Fruit fly (Drosophila melanogaster): Measurements from ENCODE around the gene Tehao.

The Tehao gene

DNA sequence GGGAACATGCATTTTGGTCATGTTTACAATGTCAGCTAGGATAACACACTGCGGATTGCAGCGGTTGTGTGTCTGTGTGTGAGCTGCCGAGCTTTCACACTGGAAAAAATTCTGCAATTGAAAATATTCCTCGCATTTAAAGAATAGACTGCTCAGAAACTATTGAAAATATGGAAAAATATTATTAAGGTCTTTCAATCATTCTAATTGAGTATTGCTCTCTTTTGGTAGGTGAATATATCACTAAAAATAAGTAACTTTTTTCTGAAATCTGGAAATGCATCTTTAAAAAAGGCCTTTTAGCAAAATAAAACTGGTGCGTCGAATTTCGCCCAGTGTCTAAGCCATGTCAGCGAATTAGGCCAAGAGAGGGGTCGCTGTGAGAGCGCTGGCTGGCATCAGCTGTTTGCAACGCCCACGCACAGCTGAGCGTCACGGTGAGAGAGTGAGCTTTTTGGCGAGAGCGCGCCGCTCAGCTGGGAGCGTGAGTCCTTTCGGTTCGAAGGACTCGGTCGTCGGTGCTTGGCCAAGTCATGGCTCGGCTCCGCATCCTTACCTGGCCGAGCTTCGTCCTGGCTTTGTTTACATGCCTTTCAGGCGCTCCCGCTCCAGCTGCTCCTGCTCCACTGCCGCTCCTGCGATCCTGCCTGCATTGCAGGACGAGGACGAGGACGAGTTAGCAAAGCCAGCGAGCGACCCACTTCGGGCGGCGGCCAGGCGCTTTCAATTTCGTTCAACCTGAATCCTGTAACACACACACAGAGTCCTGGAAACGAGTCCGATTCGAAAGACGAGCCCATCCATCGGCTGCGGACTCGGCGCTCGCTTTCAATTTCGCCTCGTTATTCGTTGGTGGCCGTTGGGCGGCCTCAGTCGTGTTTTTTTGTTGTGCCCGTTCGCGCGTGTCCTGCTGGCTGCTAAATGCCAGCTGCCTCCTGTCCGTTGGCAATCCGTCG is 25.8 kb downstream of the Tehao start, which contains the start of gene CG46308 (continued):
- TF ChIP-seq Lpt (GFP tag; optimal IDR thresholded peaks at IDR 0.05) (no peak), Sox14 (GFP tag; optimal IDR thresholded peaks at IDR 0.05) (peak; percentile 30), CG11294 (GFP tag; IDR thresholded peaks at IDR 0.05) (no peak), CG9139 (GFP tag; optimal IDR thresholded peaks at IDR 0.05) (no peak), Hr38 (GFP tag; optimal IDR thresholded peaks at IDR 0.05) (no peak), CG34406 (GFP tag; optimal IDR thresholded peaks at IDR 0.05) (peak; percentile 24), CG6808 (GFP tag; optimal IDR thresholded peaks at IDR 0.05) (peak; percentile 49), CG3032 (tag; optimal IDR thresholded peaks at IDR 0.05) (peak; percentile 55), Blimp-1 (GFP tag; optimal IDR thresholded peaks at IDR 0.05) (no peak), CG6792 (GFP tag; optimal IDR thresholded peaks at IDR 0.05) (peak; percentile 22), acj6 (GFP tag; optimal IDR thresholded peaks at IDR 0.05) (peak; percentile 49), Ets96B (tag; optimal IDR thresholded peaks at IDR 0.05) (peak; percentile 55), cyc (GFP tag; optimal IDR thresholded peaks at IDR 0.05) (peak; percentile 42), CG4318 (GFP tag; optimal IDR thresholded peaks at IDR 0.05) (peak; percentile 20), Hr39 (GFP tag; optimal IDR thresholded peaks at IDR 0.05) (peak; percentile 38), net (GFP tag; optimal IDR thresholded peaks at IDR 0.05) (peak; percentile 40), CG10669 (GFP tag; optimal IDR thresholded peaks at IDR 0.05) (peak; percentile 57), achi (GFP tag; optimal IDR thresholded peaks at IDR 0.05) (peak; percentile 48), CG8119 (GFP tag; IDR thresholded peaks at IDR 0.05) (0 out of 3 replicates have a peak, but pooled peaks have one; percentile 37), CG1621 (tag; optimal IDR thresholded peaks at IDR 0.05) (no peak), CG8632 (GFP tag; optimal IDR thresholded peaks at IDR 0.05) (peak; percentile 3), Ets21C (GFP tag; optimal IDR thresholded peaks at IDR 0.05) (no peak), CG15336 (GFP tag; IDR thresholded peaks at IDR 0.05) (no peak), dsx (GFP tag; optimal IDR thresholded peaks at IDR 0.05; ENCODE audit: poor library complexity, severe bottlenecking) (peak; percentile 49), dac (GFP tag; optimal IDR thresholded peaks at IDR 0.05) (no peak), Eip93F (GFP tag; optimal IDR thresholded peaks at IDR 0.05) (no peak), CG31627 (GFP tag; optimal IDR thresholded peaks at IDR 0.05) (peak; percentile 19), salr (GFP tag; optimal IDR thresholded peaks at IDR 0.05) (no peak), CG11762 (GFP tag; optimal IDR thresholded peaks at IDR 0.05; ENCODE audit: insufficient read depth) (no peak), Hr4 (GFP tag; optimal IDR thresholded peaks at IDR 0.05) (peak; percentile 53), Gug (GFP tag; IDR thresholded peaks at IDR 0.05) (no peak), Smox (GFP tag; optimal IDR thresholded peaks at IDR 0.05) (peak; percentile 29), fd59A (GFP tag; optimal IDR thresholded peaks at IDR 0.05) (no peak), CG11902 (GFP tag; optimal IDR thresholded peaks at IDR 0.05) (peak; percentile 18), CG6854 (GFP tag; optimal IDR thresholded peaks at IDR 0.05) (no peak)

DNA sequence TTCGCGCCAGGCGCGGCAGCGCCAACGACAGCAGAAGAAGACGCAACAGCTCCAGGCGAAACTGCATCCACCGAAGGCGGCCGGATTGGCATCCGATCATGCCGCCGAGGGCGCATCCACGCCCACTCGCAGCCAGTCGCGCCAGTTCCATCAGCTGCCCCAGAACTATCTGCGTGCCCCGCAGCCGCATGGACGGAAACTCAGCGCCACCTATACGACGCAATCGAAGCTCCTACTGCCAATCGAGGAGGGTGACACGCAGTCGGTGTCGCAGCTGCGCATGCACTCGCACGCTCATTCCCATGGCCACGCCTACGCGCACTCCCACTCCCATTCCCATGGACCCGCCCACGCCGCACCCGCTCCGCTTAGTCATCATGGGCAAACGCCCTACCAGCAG is 39.8 kb downstream of the Tehao start:
- TF ChIP-seq salr (GFP tag; optimal IDR thresholded peaks at IDR 0.05) (no peak), CG11902 (GFP tag; optimal IDR thresholded peaks at IDR 0.05) (no peak), CG6854 (GFP tag; optimal IDR thresholded peaks at IDR 0.05) (no peak), dsx (GFP tag; optimal IDR thresholded peaks at IDR 0.05; ENCODE audit: poor library complexity, severe bottlenecking) (no peak), CG8632 (GFP tag; optimal IDR thresholded peaks at IDR 0.05) (no peak), CG6276 (GFP tag; optimal IDR thresholded peaks at IDR 0.05) (no peak), Sox102F (GFP tag; optimal IDR thresholded peaks at IDR 0.05) (no peak), Eip93F (GFP tag; optimal IDR thresholded peaks at IDR 0.05) (no peak), Ets96B (tag; optimal IDR thresholded peaks at IDR 0.05) (no peak), CG8119 (GFP tag; IDR thresholded peaks at IDR 0.05) (no peak), achi (GFP tag; optimal IDR thresholded peaks at IDR 0.05) (no peak), CG9139 (GFP tag; optimal IDR thresholded peaks at IDR 0.05) (no peak), fd85E (GFP tag; optimal IDR thresholded peaks at IDR 0.05) (no peak), CG6808 (GFP tag; optimal IDR thresholded peaks at IDR 0.05) (no peak), lz (GFP tag; optimal IDR thresholded peaks at IDR 0.05) (no peak)

All from whole organism, prepupa.